Fruit fly (Drosophila melanogaster) whole organism, embryonic: Measurements from ENCODE around the gene Ugt36D1.
A peak's percentile ranks its signal among the peaks of the same experiment; 100 is the strongest.

ENCODE experiments used
- Awh ChIP-seq: fragments of 200-800 bp; sonication (Bioruptor generic); IDR thresholded peaks from 2 replicates; pipeline ENCODE4, ENCODE4 v1.3.6; 2022; ENCODE audit warnings: missing biosample characterization, missing genetic modification characterization
- Bgb ChIP-seq: fragments of 200-800 bp; sonication (Bioruptor generic); IDR thresholded peaks from 2 replicates; pipeline ENCODE4 v1.3.6; 2022; ENCODE audit warnings: missing biosample characterization, missing genetic modification characterization; ENCODE audit not compliant: partially characterized antibody
- CG11247 ChIP-seq: fragments of 200-800 bp; sonication (Bioruptor generic); IDR thresholded peaks from 2 replicates; pipeline ENCODE4 v1.3.6; 2022; ENCODE audit warnings: missing biosample characterization, missing genetic modification characterization
- CG12104 ChIP-seq: fragments of 200-800 bp; sonication (Bioruptor generic); optimal IDR thresholded peaks from 3 replicates; lab custom pipeline; 2016; ENCODE audit warnings: missing biosample characterization, missing genetic modification characterization
- CG13424 ChIP-seq: fragments of 200-800 bp; sonication (Bioruptor generic); optimal IDR thresholded peaks from 2 replicates; lab custom pipeline; 2019; ENCODE audit warnings: missing biosample characterization, mild to moderate bottlenecking, missing genetic modification characterization, moderate library complexity
- CG14667 ChIP-seq: fragments of 200-800 bp; sonication (Bioruptor generic); IDR thresholded peaks from 2 replicates; pipeline ENCODE4 v1.3.6; 2022; ENCODE audit warnings: missing biosample characterization, missing genetic modification characterization
- CG1529 ChIP-seq: fragments of 200-800 bp; sonication (Bioruptor generic); optimal IDR thresholded peaks from 3 replicates; lab custom pipeline; 2018; ENCODE audit warnings: missing biosample characterization, missing genetic modification characterization
- CG1647 ChIP-seq: fragments of 200-800 bp; sonication (Bioruptor generic); optimal IDR thresholded peaks from 3 replicates; lab custom pipeline; 2016; ENCODE audit warnings: missing biosample characterization, missing genetic modification characterization
- CG30403 ChIP-seq: fragments of 200-800 bp; sonication (Bioruptor generic); optimal IDR thresholded peaks from 3 replicates; lab custom pipeline; 2016; ENCODE audit warnings: missing biosample characterization, missing genetic modification characterization
- CG31224 ChIP-seq: fragments of 200-800 bp; sonication (Bioruptor generic); IDR thresholded peaks from 2 replicates; pipeline ENCODE4 v1.3.6; 2022; ENCODE audit warnings: missing biosample characterization, missing genetic modification characterization
- CG34422 ChIP-seq: fragments of 200-800 bp; sonication (Bioruptor generic); IDR thresholded peaks from 3 replicates; pipeline ENCODE4 v1.3.6; 2022; ENCODE audit warnings: missing biosample characterization, missing genetic modification characterization
- CG4424 ChIP-seq: fragments of 200-800 bp; sonication (Bioruptor generic); optimal IDR thresholded peaks from 3 replicates; lab custom pipeline; 2016; ENCODE audit warnings: missing biosample characterization, missing genetic modification characterization
- CG6791 ChIP-seq: fragments of 200-800 bp; sonication (Bioruptor generic); IDR thresholded peaks from 3 replicates; pipeline ENCODE4 v1.3.6; 2022; ENCODE audit warnings: missing biosample characterization, missing genetic modification characterization; ENCODE audit not compliant: partially characterized antibody
- CG9727 ChIP-seq: fragments of 200-800 bp; sonication (Bioruptor generic); optimal IDR thresholded peaks from 3 replicates; lab custom pipeline; 2017; ENCODE audit warnings: missing biosample characterization, mild to moderate bottlenecking, missing genetic modification characterization
- D ChIP-seq, 2 experiments: fragments of 200-800 bp in 1 of 2; fragments of >200 bp in 1 of 2; sonication (Bioruptor generic) in 1 of 2; optimal IDR thresholded peaks; 2 replicates in 1 of 2; 3 replicates in 1 of 2; lab custom pipeline; 2017; ENCODE audit warnings: mild to moderate bottlenecking in 1 of 2, missing biosample characterization in 1 of 2, missing genetic modification characterization in 1 of 2, missing genetic modification reagents in 1 of 2
- Hr51 ChIP-seq, 2 experiments: fragments of 200-800 bp; sonication (Bioruptor generic); optimal IDR thresholded peaks; 2 replicates in 1 of 2; 3 replicates in 1 of 2; lab custom pipeline; 2016 to 2018; ENCODE audit warnings: missing biosample characterization in 2 of 2, missing genetic modification characterization in 2 of 2, mild to moderate bottlenecking in 1 of 2, moderate library complexity in 1 of 2
- MBD-R2 ChIP-seq: fragments of 200-800 bp; sonication (Bioruptor generic); IDR thresholded peaks from 2 replicates; pipeline ENCODE4 v1.3.6; 2022; ENCODE audit warnings: missing biosample characterization, missing genetic modification characterization
- Mad ChIP-seq: fragments of 200-800 bp; sonication (Bioruptor generic); optimal IDR thresholded peaks from 2 replicates; lab custom pipeline; 2016; ENCODE audit warnings: missing biosample characterization, missing genetic modification characterization
- Nf-YB ChIP-seq: fragments of 200-800 bp; sonication (Bioruptor generic); optimal IDR thresholded peaks from 3 replicates; lab custom pipeline; 2019; ENCODE audit warnings: missing biosample characterization, mild to moderate bottlenecking, missing genetic modification characterization, moderate library complexity
- Opbp ChIP-seq: fragments of 200-800 bp; sonication (Bioruptor generic); IDR thresholded peaks from 3 replicates; pipeline ENCODE4 v1.3.6; 2022; ENCODE audit warnings: missing biosample characterization, missing genetic modification characterization; ENCODE audit not compliant: partially characterized antibody
- Sox102F ChIP-seq: fragments of 200-800 bp; sonication (Bioruptor generic); optimal IDR thresholded peaks from 2 replicates; lab custom pipeline; 2018; ENCODE audit warnings: missing biosample characterization, mild to moderate bottlenecking, missing genetic modification characterization, moderate library complexity
- Trl ChIP-seq, 3 experiments: fragments of >200 bp in 2 of 3; fragments of 200-800 bp in 1 of 3; sonication (Bioruptor generic) in 1 of 3; optimal IDR thresholded peaks; 2 replicates in 1 of 3; 3 replicates in 2 of 3; lab custom pipeline; 2016 to 2017; ENCODE audit warnings: missing biosample characterization in 1 of 3, missing genetic modification characterization in 1 of 3
- ac ChIP-seq: fragments of 200-800 bp; sonication (Bioruptor generic); optimal IDR thresholded peaks from 3 replicates; lab custom pipeline; 2017; ENCODE audit warnings: missing biosample characterization, mild to moderate bottlenecking, missing genetic modification characterization
- bab2 ChIP-seq: fragments of 200-800 bp; sonication (Bioruptor generic); optimal IDR thresholded peaks from 2 replicates; lab custom pipeline; 2016; ENCODE audit warnings: missing biosample characterization, missing genetic modification characterization
- br ChIP-seq: fragments of >200 bp; optimal IDR thresholded peaks from 2 replicates; lab custom pipeline; 2017
- cg ChIP-seq: fragments of 200-800 bp; sonication (Bioruptor generic); optimal IDR thresholded peaks from 3 replicates; lab custom pipeline; 2019; ENCODE audit warnings: missing biosample characterization, mild to moderate bottlenecking, missing genetic modification characterization, moderate library complexity
- cwo ChIP-seq: fragments of 200-800 bp; sonication (Bioruptor generic); optimal IDR thresholded peaks from 3 replicates; lab custom pipeline; 2017; ENCODE audit warnings: missing biosample characterization, missing genetic modification characterization, mild to moderate bottlenecking, moderate library complexity, missing genetic modification reagents
- dm ChIP-seq: fragments of 200-800 bp; sonication (Bioruptor generic); optimal IDR thresholded peaks from 3 replicates; lab custom pipeline; 2016; ENCODE audit warnings: missing biosample characterization, missing genetic modification characterization
- gce ChIP-seq: fragments of 200-800 bp; sonication (Bioruptor generic); IDR thresholded peaks from 3 replicates; pipeline ENCODE4 v1.3.6; 2022; ENCODE audit warnings: missing biosample characterization, missing genetic modification characterization
- her ChIP-seq: fragments of 200-800 bp; sonication (Bioruptor generic); optimal IDR thresholded peaks from 2 replicates; lab custom pipeline; 2016; ENCODE audit warnings: missing biosample characterization, missing genetic modification characterization
- jumu ChIP-seq: fragments of 200-800 bp; sonication (Bioruptor generic); optimal IDR thresholded peaks from 3 replicates; lab custom pipeline; 2016; ENCODE audit warnings: missing biosample characterization, missing genetic modification characterization
- mirr ChIP-seq: fragments of 200-800 bp; sonication (Bioruptor generic); optimal IDR thresholded peaks from 3 replicates; lab custom pipeline; 2018; ENCODE audit warnings: missing biosample characterization, mild to moderate bottlenecking, missing genetic modification characterization
- mld ChIP-seq: fragments of 200-800 bp; sonication (Bioruptor generic); IDR thresholded peaks from 3 replicates; pipeline ENCODE4 v1.3.6; 2022; ENCODE audit warnings: missing biosample characterization, missing genetic modification characterization; ENCODE audit not compliant: partially characterized antibody
- nom ChIP-seq: fragments of 200-800 bp; sonication (Bioruptor generic); optimal IDR thresholded peaks from 2 replicates; lab custom pipeline; 2017; ENCODE audit warnings: missing biosample characterization, missing genetic modification characterization, mild to moderate bottlenecking, moderate library complexity, missing genetic modification reagents
- onecut ChIP-seq: fragments of 200-800 bp; sonication (Bioruptor generic); IDR thresholded peaks from 2 replicates; pipeline ENCODE4 v1.3.6; 2022; ENCODE audit warnings: missing biosample characterization, missing genetic modification characterization
- peb ChIP-seq: fragments of 200-800 bp; sonication (Bioruptor generic); IDR thresholded peaks from 2 replicates; pipeline ENCODE4 v1.3.6; 2022; ENCODE audit warnings: missing biosample characterization, missing genetic modification characterization
- scrt ChIP-seq: fragments of 200-800 bp; sonication (Bioruptor generic); optimal IDR thresholded peaks from 2 replicates; lab custom pipeline; 2018; ENCODE audit warnings: missing biosample characterization, mild to moderate bottlenecking, missing genetic modification characterization, moderate library complexity
- sd ChIP-seq: fragments of 200-800 bp; sonication (Bioruptor generic); optimal IDR thresholded peaks from 3 replicates; lab custom pipeline; 2018; ENCODE audit warnings: missing biosample characterization, mild to moderate bottlenecking, missing genetic modification characterization, moderate library complexity
- tll ChIP-seq, 2 experiments: fragments of 200-800 bp in 1 of 2; fragments of >200 bp in 1 of 2; sonication (Bioruptor generic) in 1 of 2; optimal IDR thresholded peaks; 2 replicates each; lab custom pipeline; 2017 to 2019; ENCODE audit warnings: missing biosample characterization in 2 of 2, missing genetic modification characterization in 2 of 2, mild to moderate bottlenecking in 1 of 2, moderate library complexity in 1 of 2
- unc-4 ChIP-seq: fragments of 200-800 bp; sonication (Bioruptor generic); IDR thresholded peaks from 2 replicates; pipeline ENCODE4 v1.3.6; 2022; ENCODE audit warnings: missing biosample characterization, missing genetic modification characterization; ENCODE audit not compliant: partially characterized antibody
- z ChIP-seq: fragments of 200-800 bp; sonication (Bioruptor generic); IDR thresholded peaks from 3 replicates; pipeline ENCODE4 v1.3.6; 2022; ENCODE audit warnings: missing biosample characterization, missing genetic modification characterization

The Ugt36D1 gene

dm6 chr2L:18777442-18777841, 45.9 kb upstream of the Ugt36D1 start (continued):
- TF ChIP-seq unc-4 (GFP tag; lab: Robert Waterston, UW) (no peak), CG9727 (GFP tag; lab: Kevin White, UChicago) (no peak), CG31224 (GFP tag; lab: Robert Waterston, UW) (no peak), CG6791 (GFP tag; lab: Robert Waterston, UW) (no peak), Trl (optimal IDR thresholded peaks at IDR 0.05; lab: Kevin White, UChicago) (peak in 1 of 2 experiments; percentile 8), Trl (GFP tag; optimal IDR thresholded peaks at IDR 0.05; lab: Kevin White, UChicago) (no peak), mld (GFP tag; lab: Robert Waterston, UW) (no peak), mirr (GFP tag; lab: Kevin White, UChicago) (no peak), MBD-R2 (GFP tag; lab: Robert Waterston, UW) (no peak), cg (peak; percentile 70), Sox102F (GFP tag; lab: Kevin White, UChicago) (no peak), CG14667 (no peak), nom (GFP tag; lab: Kevin White, UChicago) (no peak), gce (GFP tag; lab: Robert Waterston, UW) (no peak), onecut (GFP tag; lab: Robert Waterston, UW) (no peak), Hr51 (GFP tag; optimal IDR thresholded peaks at IDR 0.05; lab: Kevin White, UChicago) (no peak), bab2 (GFP tag; lab: Kevin White, UChicago) (no peak), jumu (GFP tag; lab: Kevin White, UChicago) (no peak), CG13424 (tag; lab: Kevin White, UChicago) (no peak), her (no peak), CG34422 (GFP tag; lab: Robert Waterston, UW) (no peak), CG1647 (GFP tag; lab: Kevin White, UChicago) (no peak), peb (GFP tag; lab: Robert Waterston, UW) (no peak), tll (GFP tag; optimal IDR thresholded peaks at IDR 0.05; lab: Kevin White, UChicago) (peak in 1 of 2 experiments; percentile 48), Mad (GFP tag; lab: Kevin White, UChicago) (no peak), cwo (GFP tag; lab: Kevin White, UChicago) (no peak), CG1529 (GFP tag; lab: Kevin White, UChicago) (no peak), z (no peak), Nf-YB (peak; percentile 19), Opbp (GFP tag; lab: Robert Waterston, UW) (no peak), Bgb (GFP tag; lab: Robert Waterston, UW) (no peak), br (lab: Kevin White, UChicago) (no peak), scrt (GFP tag; lab: Kevin White, UChicago) (no peak), CG11247 (GFP tag; lab: Robert Waterston, UW) (no peak), Awh (GFP tag; lab: Robert Waterston, UW) (no peak), CG30403 (GFP tag; lab: Kevin White, UChicago) (no peak), dm (no peak), CG12104 (GFP tag; lab: Kevin White, UChicago) (no peak), CG4424 (GFP tag; lab: Kevin White, UChicago) (no peak), D (optimal IDR thresholded peaks at IDR 0.05; lab: Kevin White, UChicago) (no peak), D (GFP tag; optimal IDR thresholded peaks at IDR 0.05; lab: Kevin White, UChicago) (no peak), ac (no peak), sd (no peak)
